Worm (Caenorhabditis elegans) whole organism, L3 larva: Measurements from ENCODE around the gene T26C5.2.

Experiments used
- ceh-82 ChIP-seq: fragments of 150-350 bp; optimal IDR thresholded peaks from 2 replicates; lab custom pipeline; 2014; ENCODE audit warnings: missing biosample characterization, missing genetic modification characterization
- elt-1 ChIP-seq: fragments of 150-350 bp; optimal IDR thresholded peaks from 2 replicates; lab custom pipeline; 2014; ENCODE audit warnings: missing biosample characterization, missing genetic modification characterization
- nhr-12 ChIP-seq: fragments of 150-350 bp; optimal IDR thresholded peaks from 2 replicates; lab custom pipeline; 2014; ENCODE audit warnings: missing biosample characterization, missing genetic modification characterization
- skn-1 ChIP-seq: fragments of 150-350 bp; optimal IDR thresholded peaks from 2 replicates; lab custom pipeline; 2014; ENCODE audit warnings: missing biosample characterization, missing genetic modification characterization
- snpc-4 ChIP-seq: fragments of 150-350 bp; optimal IDR thresholded peaks from 2 replicates; lab custom pipeline; 2014; ENCODE audit warnings: missing biosample characterization, missing genetic modification characterization
- zag-1 ChIP-seq: fragments of 150-350 bp; optimal IDR thresholded peaks from 2 replicates; lab custom pipeline; 2014; ENCODE audit warnings: missing biosample characterization, missing genetic modification characterization

DNA sequence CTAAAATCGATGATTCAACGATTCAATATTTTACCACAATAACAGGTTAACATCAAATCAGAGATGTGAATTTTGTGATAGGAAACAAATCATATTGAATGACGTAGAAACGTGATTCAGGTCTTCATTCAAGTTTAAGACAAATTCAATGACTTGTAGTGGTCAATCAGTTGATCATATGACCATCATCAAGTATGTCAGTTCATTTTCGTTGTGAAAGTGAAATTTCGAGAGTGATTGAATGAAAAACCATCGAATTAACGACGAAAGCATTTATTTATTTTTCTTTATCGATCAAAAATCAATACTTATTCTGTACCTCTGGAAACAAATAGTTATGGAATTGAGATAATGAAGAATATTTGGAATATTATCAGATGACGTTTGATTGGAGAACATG lies 18.5 kb downstream of the T26C5.2 start:
- TF ChIP-seq snpc-4 (tag; lab: Kevin White, UChicago) = no peak
- TF ChIP-seq skn-1 (tag; lab: Kevin White, UChicago) = no peak
- no peak for TF ChIP-seq elt-1 (tag; lab: Kevin White, UChicago)
- no peak for TF ChIP-seq nhr-12 (tag; lab: Kevin White, UChicago)
- TF ChIP-seq ceh-82 (tag; lab: Kevin White, UChicago) = no peak
- no peak for TF ChIP-seq zag-1 (tag; lab: Kevin White, UChicago)
